Worm (Caenorhabditis elegans) whole organism, late embryonic: ENCODE data around the gene R05G6.9.
A peak's percentile ranks its signal among the peaks of the same experiment; 100 is the strongest.

ENCODE experiments used
- C08G9.2 ChIP-seq: sonication (generic microtip); optimal IDR thresholded peaks from 2 replicates; lab custom pipeline; 2016; ENCODE audit warnings: mild to moderate bottlenecking, missing genetic modification characterization, moderate library complexity, missing compliant biosample characterization
- C38D4.7 ChIP-seq: fragments of 200-800 bp; sonication (Bioruptor generic); optimal IDR thresholded peaks from 2 replicates; lab custom pipeline; 2018; ENCODE audit warnings: mild to moderate bottlenecking, missing genetic modification characterization, moderate library complexity, missing compliant biosample characterization
- T23F11.4 ChIP-seq: fragments of 200-800 bp; sonication (Bioruptor generic); optimal IDR thresholded peaks from 2 replicates; lab custom pipeline; 2018; ENCODE audit warnings: mild to moderate bottlenecking, missing genetic modification characterization, missing compliant biosample characterization
- ama-1 ChIP-seq: fragments of 150-350 bp; optimal IDR thresholded peaks from 2 replicates; lab custom pipeline; 2014
- ceh-2 ChIP-seq: sonication (generic microtip); optimal IDR thresholded peaks from 2 replicates; lab custom pipeline; 2016; ENCODE audit warnings: missing genotype, missing genetic modification characterization, missing compliant biosample characterization
- ceh-22 ChIP-seq: sonication (generic microtip); optimal IDR thresholded peaks from 2 replicates; lab custom pipeline; 2017; ENCODE audit warnings: missing biosample characterization, missing genetic modification characterization
- ceh-30 ChIP-seq: fragments of 150-350 bp; optimal IDR thresholded peaks from 2 replicates; lab custom pipeline; 2014; ENCODE audit warnings: missing biosample characterization, missing genetic modification characterization
- ceh-6 ChIP-seq: fragments of 200-800 bp; sonication (Bioruptor generic); optimal IDR thresholded peaks from 2 replicates; lab custom pipeline; 2018; ENCODE audit warnings: mild to moderate bottlenecking, missing genetic modification characterization, missing compliant biosample characterization
- ceh-9 ChIP-seq: sonication (generic microtip); optimal IDR thresholded peaks from 2 replicates; lab custom pipeline; 2016; ENCODE audit warnings: mild to moderate bottlenecking, missing genetic modification characterization, inconsistent platforms, missing compliant biosample characterization
- dmd-4 ChIP-seq: sonication (generic microtip); optimal IDR thresholded peaks from 2 replicates; lab custom pipeline; 2016; ENCODE audit warnings: borderline replicate concordance, missing genetic modification characterization, missing compliant biosample characterization
- eyg-1 ChIP-seq: sonication (generic microtip); optimal IDR thresholded peaks from 2 replicates; lab custom pipeline; 2016; ENCODE audit warnings: missing genotype, missing genetic modification characterization, missing compliant biosample characterization
- fax-1 ChIP-seq: sonication (generic microtip); optimal IDR thresholded peaks from 2 replicates; lab custom pipeline; 2016; ENCODE audit warnings: missing genotype, missing genetic modification characterization, missing compliant biosample characterization
- fkh-6 ChIP-seq: sonication (generic microtip); optimal IDR thresholded peaks from 2 replicates; lab custom pipeline; 2016; ENCODE audit warnings: missing genetic modification characterization, missing compliant biosample characterization
- gmeb-2 ChIP-seq: sonication (generic microtip); optimal IDR thresholded peaks from 2 replicates; lab custom pipeline; 2016; ENCODE audit warnings: missing genetic modification characterization, inconsistent platforms, missing compliant biosample characterization
- hlh-13 ChIP-seq: fragments of 200-800 bp; sonication (Bioruptor generic); optimal IDR thresholded peaks from 2 replicates; lab custom pipeline; 2018; ENCODE audit warnings: mild to moderate bottlenecking, missing genetic modification characterization, missing compliant biosample characterization
- hlh-15 ChIP-seq: sonication (generic microtip); optimal IDR thresholded peaks from 2 replicates; lab custom pipeline; 2016; ENCODE audit warnings: missing genetic modification characterization, missing compliant biosample characterization
- lin-11 ChIP-seq: fragments of 200-800 bp; sonication (Bioruptor generic); optimal IDR thresholded peaks from 2 replicates; lab custom pipeline; 2018; ENCODE audit warnings: mild to moderate bottlenecking, missing genetic modification characterization, missing compliant biosample characterization
- nfya-1 ChIP-seq: sonication (generic microtip); optimal IDR thresholded peaks from 2 replicates; lab custom pipeline; 2017; ENCODE audit warnings: missing genetic modification characterization, mild to moderate bottlenecking, missing compliant biosample characterization, antibody characterized with exemption, moderate library complexity
- nhr-11 ChIP-seq: fragments of 150-350 bp; optimal IDR thresholded peaks from 2 replicates; lab custom pipeline; 2014; ENCODE audit warnings: missing biosample characterization, missing genetic modification characterization
- nhr-232 ChIP-seq: sonication (generic microtip); optimal IDR thresholded peaks from 2 replicates; lab custom pipeline; 2016; ENCODE audit warnings: missing genetic modification characterization, missing compliant biosample characterization
- npax-4 ChIP-seq: sonication (generic microtip); optimal IDR thresholded peaks from 2 replicates; lab custom pipeline; 2016; ENCODE audit warnings: missing genetic modification characterization, missing compliant biosample characterization
- pag-3 ChIP-seq: sonication (generic microtip); optimal IDR thresholded peaks from 2 replicates; lab custom pipeline; 2016; ENCODE audit warnings: missing compliant biosample characterization, missing genetic modification characterization, borderline replicate concordance
- pat-9 ChIP-seq: fragments of 200-800 bp; sonication (Bioruptor generic); optimal IDR thresholded peaks from 2 replicates; lab custom pipeline; 2018; ENCODE audit warnings: mild to moderate bottlenecking, missing genetic modification characterization, moderate library complexity, missing compliant biosample characterization
- pax-1 ChIP-seq: fragments of 150-350 bp; optimal IDR thresholded peaks from 2 replicates; lab custom pipeline; 2014; ENCODE audit warnings: missing biosample characterization, missing genetic modification characterization
- ref-2 ChIP-seq: sonication (generic microtip); optimal IDR thresholded peaks from 2 replicates; lab custom pipeline; 2016; ENCODE audit warnings: missing genetic modification characterization, missing compliant biosample characterization
- rnt-1 ChIP-seq: sonication (generic microtip); optimal IDR thresholded peaks from 2 replicates; lab custom pipeline; 2016; ENCODE audit warnings: missing genetic modification characterization, missing compliant biosample characterization
- sdc-2 ChIP-seq: sonication (generic microtip); optimal IDR thresholded peaks from 2 replicates; lab custom pipeline; 2016; ENCODE audit warnings: missing genotype, missing genetic modification characterization, missing compliant biosample characterization
- sox-2 ChIP-seq: fragments of 200-800 bp; sonication (Bioruptor generic); IDR thresholded peaks from 2 replicates; pipeline ENCODE4 v1.3.6; 2022; ENCODE audit warnings: missing genetic modification reagents, missing genetic modification characterization, missing compliant biosample characterization
- sox-4 ChIP-seq: sonication (generic microtip); optimal IDR thresholded peaks from 2 replicates; lab custom pipeline; 2017; ENCODE audit warnings: mild to moderate bottlenecking, missing genetic modification characterization, inconsistent platforms, missing compliant biosample characterization
- syd-9 ChIP-seq: sonication (generic microtip); optimal IDR thresholded peaks from 2 replicates; lab custom pipeline; 2016; ENCODE audit warnings: mild to moderate bottlenecking, missing genetic modification characterization, moderate library complexity, missing compliant biosample characterization
- tbx-2 ChIP-seq: sonication (generic microtip); optimal IDR thresholded peaks from 2 replicates; lab custom pipeline; 2016; ENCODE audit warnings: missing genetic modification characterization, missing compliant biosample characterization
- unc-42 ChIP-seq: sonication (generic microtip); optimal IDR thresholded peaks from 2 replicates; lab custom pipeline; 2016; ENCODE audit warnings: missing genotype, missing genetic modification characterization, missing compliant biosample characterization
- zip-5 ChIP-seq: sonication (generic microtip); optimal IDR thresholded peaks from 2 replicates; lab custom pipeline; 2016; ENCODE audit warnings: missing genetic modification characterization, missing compliant biosample characterization
- ztf-16 ChIP-seq: sonication (generic microtip); optimal IDR thresholded peaks from 2 replicates; lab custom pipeline; 2017; ENCODE audit warnings: missing genetic modification characterization, missing compliant biosample characterization

R05G6.9 gene

ce11 chrIV:7532360-7532759 lies 16.3 kb upstream of the R05G6.9 start, which contains the start of gene R05G6.1:
TSS of gene R05G6.1 (plus strand) at chrIV:7532660.
- no peak for TF ChIP-seq lin-11 (tag; lab: Kevin White, UChicago)
- no peak for TF ChIP-seq ztf-16 (tag; lab: Kevin White, UChicago)
- TF ChIP-seq ceh-22, result no peak
- no peak for TF ChIP-seq gmeb-2
- TF ChIP-seq sdc-2, result no peak
- no peak for TF ChIP-seq hlh-13 (GFP tag; lab: Kevin White, UChicago)
- TF ChIP-seq fax-1 (tag; lab: Kevin White, UChicago), result no peak
- TF ChIP-seq ceh-6 (GFP tag; lab: Kevin White, UChicago), result no peak
- no peak for TF ChIP-seq tbx-2 (tag; lab: Kevin White, UChicago)
- no peak for TF ChIP-seq zip-5 (tag; lab: Kevin White, UChicago)
- no peak for TF ChIP-seq ceh-2 (tag; lab: Kevin White, UChicago)
- no peak for TF ChIP-seq fkh-6
- TF ChIP-seq C08G9.2 (tag; lab: Kevin White, UChicago), result no peak
- no peak for TF ChIP-seq nhr-11 (tag; lab: Kevin White, UChicago)
- TF ChIP-seq syd-9 (tag; lab: Kevin White, UChicago), result no peak
- no peak for TF ChIP-seq npax-4 (tag; lab: Kevin White, UChicago)
- TF ChIP-seq eyg-1 (tag; lab: Kevin White, UChicago), result no peak
- no peak for TF ChIP-seq sox-2 (GFP tag; lab: Robert Waterston, UW)
- TF ChIP-seq T23F11.4 (GFP tag; lab: Kevin White, UChicago), result no peak
- no peak for TF ChIP-seq hlh-15 (tag; lab: Kevin White, UChicago)

- TF ChIP-seq pax-1 (no peak), nfya-1 (no peak), ceh-22 (no peak), ceh-9 (tag; lab: Kevin White, UChicago) (no peak)
Measured at ce11 chrIV:7530226-7531070, 14.4 kb upstream of the R05G6.9 start.

ce11 chrIV:7523744-7524143 lies 7.7 kb upstream of the R05G6.9 start:
- TF ChIP-seq fkh-6, result no peak
- TF ChIP-seq C08G9.2 (tag; lab: Kevin White, UChicago), result no peak
- no peak for TF ChIP-seq pag-3 (tag; lab: Kevin White, UChicago)

- no peak for TF ChIP-seq fax-1 (tag; lab: Kevin White, UChicago)
- peak; percentile 58 for TF ChIP-seq ref-2
Measured at ce11 chrIV:7521591-7521990, 5.5 kb upstream of the R05G6.9 start.

ce11 chrIV:7520841-7521240 lies 4.8 kb upstream of the R05G6.9 start:
- TF ChIP-seq unc-42 (tag; lab: Kevin White, UChicago) (no peak), ama-1 (lab: Kevin White, UChicago) (no peak), pat-9 (tag; lab: Kevin White, UChicago) (no peak), lin-11 (tag; lab: Kevin White, UChicago) (no peak), dmd-4 (no peak), sox-4 (no peak), rnt-1 (tag; lab: Kevin White, UChicago) (no peak), nhr-232 (no peak), nfya-1 (no peak), ztf-16 (tag; lab: Kevin White, UChicago) (no peak), ceh-2 (tag; lab: Kevin White, UChicago) (no peak), ceh-30 (tag; lab: Kevin White, UChicago) (no peak), C08G9.2 (tag; lab: Kevin White, UChicago) (no peak), eyg-1 (tag; lab: Kevin White, UChicago) (no peak), C38D4.7 (GFP tag; lab: Kevin White, UChicago) (no peak)
